Worm (Caenorhabditis elegans) whole organism, L1 larva: Measurements from ENCODE around the gene C06A6.7.
A peak's percentile ranks its signal among the peaks of the same experiment; 100 is the strongest.

ENCODE experiments used
- C04F5.9 ChIP-seq: sonication (generic microtip); optimal IDR thresholded peaks from 2 replicates; lab custom pipeline; 2016; ENCODE audit warnings: missing genetic modification characterization, missing compliant biosample characterization
- C34B4.2 ChIP-seq: sonication (generic microtip); optimal IDR thresholded peaks from 2 replicates; lab custom pipeline; 2017; ENCODE audit warnings: mild to moderate bottlenecking, missing genetic modification characterization, missing compliant biosample characterization
- aha-1 ChIP-seq: fragments of 150-350 bp; optimal IDR thresholded peaks from 2 replicates; lab custom pipeline; 2014; ENCODE audit warnings: missing biosample characterization, missing genetic modification characterization
- alr-1 ChIP-seq: fragments of 200-800 bp; sonication (Bioruptor generic); optimal IDR thresholded peaks from 2 replicates; lab custom pipeline; 2018; ENCODE audit warnings: borderline replicate concordance, mild to moderate bottlenecking, missing genetic modification characterization, missing compliant biosample characterization
- ama-1 ChIP-seq: fragments of 150-350 bp; optimal IDR thresholded peaks from 2 replicates; lab custom pipeline; 2014
- blmp-1 ChIP-seq: fragments of 150-350 bp; optimal IDR thresholded peaks from 2 replicates; lab custom pipeline; 2014; ENCODE audit warnings: missing biosample characterization, missing genetic modification characterization
- ceh-63 ChIP-seq: fragments of 200-800 bp; sonication (Bioruptor generic); optimal IDR thresholded peaks from 2 replicates; lab custom pipeline; 2018; ENCODE audit warnings: mild to moderate bottlenecking, missing genetic modification characterization, missing compliant biosample characterization
- ceh-8 ChIP-seq: fragments of 200-800 bp; sonication (Bioruptor generic); optimal IDR thresholded peaks from 2 replicates; lab custom pipeline; 2018; ENCODE audit warnings: mild to moderate bottlenecking, missing genetic modification characterization, moderate library complexity, missing compliant biosample characterization
- ceh-90 ChIP-seq: sonication (generic microtip); optimal IDR thresholded peaks from 2 replicates; lab custom pipeline; 2016; ENCODE audit warnings: missing genetic modification characterization, missing compliant biosample characterization
- dpl-1 ChIP-seq, 3 experiments: fragments of 150-350 bp in 2 of 3; sonication (generic microtip) in 1 of 3; optimal IDR thresholded peaks; 2 replicates each; lab custom pipeline; 2014 to 2017; ENCODE audit warnings: missing biosample characterization in 3 of 3, missing genetic modification characterization in 3 of 3, missing genetic modification reagents in 3 of 3
- dsc-1 ChIP-seq: sonication (generic microtip); optimal IDR thresholded peaks from 2 replicates; lab custom pipeline; 2016; ENCODE audit warnings: mild to moderate bottlenecking, missing genetic modification characterization, missing compliant biosample characterization
- efl-1 ChIP-seq, 4 experiments: fragments of 150-350 bp; optimal IDR thresholded peaks in 3 of 4; peaks in 1 of 4; 1 replicate in 1 of 4; 2 replicates in 3 of 4; lab custom pipeline; 2014; ENCODE audit warnings: missing biosample characterization in 2 of 4, missing genetic modification characterization in 2 of 4, missing genetic modification reagents in 2 of 4
- egl-13 ChIP-seq: sonication (generic microtip); optimal IDR thresholded peaks from 2 replicates; lab custom pipeline; 2016; ENCODE audit warnings: missing genotype, missing genetic modification reagents, missing genetic modification characterization, missing compliant biosample characterization
- elt-3 ChIP-seq, 6 experiments: fragments of 150-350 bp in 1 of 6; sonication (generic microtip); optimal IDR thresholded peaks; 2 replicates each; lab custom pipeline; 2017 to 2018; ENCODE audit warnings: missing biosample characterization in 6 of 6, missing genetic modification characterization in 6 of 6, inconsistent platforms in 1 of 6
- ets-5 ChIP-seq: fragments of 200-800 bp; sonication (Bioruptor generic); IDR thresholded peaks from 2 replicates; pipeline ENCODE4 v1.3.6; 2022; ENCODE audit warnings: missing genetic modification characterization, missing compliant biosample characterization
- fkh-10 ChIP-seq: sonication (generic microtip); optimal IDR thresholded peaks from 2 replicates; lab custom pipeline; 2017; ENCODE audit warnings: missing biosample characterization, missing genetic modification reagents, missing genetic modification characterization
- fkh-4 ChIP-seq: sonication (generic microtip); optimal IDR thresholded peaks from 2 replicates; lab custom pipeline; 2016; ENCODE audit warnings: missing compliant biosample characterization, missing genetic modification characterization, borderline replicate concordance
- fkh-8 ChIP-seq: sonication (generic microtip); optimal IDR thresholded peaks from 2 replicates; lab custom pipeline; 2016; ENCODE audit warnings: mild to moderate bottlenecking, missing genetic modification characterization, missing compliant biosample characterization
- fos-1 ChIP-seq: fragments of 150-350 bp; optimal IDR thresholded peaks from 2 replicates; lab custom pipeline; 2014; ENCODE audit warnings: missing biosample characterization, missing genetic modification characterization
- grh-1 ChIP-seq: fragments of 200-800 bp; sonication (Bioruptor generic); IDR thresholded peaks from 2 replicates; pipeline ENCODE4 v1.3.6; 2022; ENCODE audit warnings: missing genetic modification reagents, missing genetic modification characterization, missing compliant biosample characterization
- hlh-17 ChIP-seq: fragments of 200-800 bp; sonication (Bioruptor generic); optimal IDR thresholded peaks from 2 replicates; lab custom pipeline; 2018; ENCODE audit warnings: missing genetic modification characterization, mild to moderate bottlenecking, missing compliant biosample characterization, moderate library complexity, borderline replicate concordance
- hlh-4 ChIP-seq: sonication (generic microtip); optimal IDR thresholded peaks from 2 replicates; lab custom pipeline; 2016; ENCODE audit warnings: mild to moderate bottlenecking, missing genetic modification characterization, missing compliant biosample characterization
- isw-1 ChIP-seq: fragments of 200-800 bp; sonication (Bioruptor generic); IDR thresholded peaks from 2 replicates; pipeline ENCODE4 v1.3.6; 2022; ENCODE audit warnings: missing genetic modification characterization, missing compliant biosample characterization
- lin-13 ChIP-seq: fragments of 150-350 bp; optimal IDR thresholded peaks from 2 replicates; lab custom pipeline; 2014; ENCODE audit warnings: missing biosample characterization, missing genetic modification reagents, missing genetic modification characterization
- lin-14 ChIP-seq: fragments of 200-800 bp; sonication (Bioruptor generic); optimal IDR thresholded peaks from 2 replicates; lab custom pipeline; 2018; ENCODE audit warnings: mild to moderate bottlenecking, missing genetic modification characterization, moderate library complexity, missing compliant biosample characterization
- lin-39 ChIP-seq: fragments of 150-350 bp; optimal IDR thresholded peaks from 2 replicates; lab custom pipeline; 2014; ENCODE audit warnings: missing biosample characterization, missing genetic modification reagents, missing genetic modification characterization
- lir-3 ChIP-seq: sonication (generic microtip); optimal IDR thresholded peaks from 2 replicates; lab custom pipeline; 2016; ENCODE audit warnings: mild to moderate bottlenecking, missing genetic modification characterization, moderate library complexity, missing compliant biosample characterization; ENCODE audit not compliant: poor library complexity
- lsy-2 ChIP-seq, 2 experiments: fragments of 150-350 bp; optimal IDR thresholded peaks; 2 replicates each; lab custom pipeline; 2014; ENCODE audit warnings: missing biosample characterization in 2 of 2, missing genetic modification characterization in 2 of 2
- mab-9 ChIP-seq: fragments of 200-800 bp; sonication (Bioruptor generic); IDR thresholded peaks from 2 replicates; pipeline ENCODE4 v1.3.6; 2022; ENCODE audit warnings: missing genetic modification reagents, missing genetic modification characterization, missing compliant biosample characterization
- mef-2 ChIP-seq: fragments of 150-350 bp; optimal IDR thresholded peaks from 2 replicates; lab custom pipeline; 2014; ENCODE audit warnings: missing biosample characterization, missing genetic modification characterization
- nhr-19 ChIP-seq: fragments of 200-800 bp; sonication (Bioruptor generic); conservative IDR thresholded peaks from 2 replicates; pipeline ENCODE4 v1.3.6; 2022; ENCODE audit warnings: missing genetic modification characterization, missing compliant biosample characterization
- nhr-237 ChIP-seq: fragments of 150-350 bp; optimal IDR thresholded peaks from 2 replicates; lab custom pipeline; 2014; ENCODE audit warnings: missing biosample characterization, missing genetic modification characterization
- nhr-47 ChIP-seq: sonication (generic microtip); optimal IDR thresholded peaks from 2 replicates; lab custom pipeline; 2016; ENCODE audit warnings: mild to moderate bottlenecking, missing genetic modification characterization, moderate library complexity, missing compliant biosample characterization
- nhr-71 ChIP-seq: sonication (generic microtip); optimal IDR thresholded peaks from 2 replicates; lab custom pipeline; 2016; ENCODE audit warnings: mild to moderate bottlenecking, missing genetic modification characterization, moderate library complexity, missing compliant biosample characterization
- nhr-84 ChIP-seq: sonication (generic microtip); optimal IDR thresholded peaks from 2 replicates; lab custom pipeline; 2017; ENCODE audit warnings: missing biosample characterization, missing genetic modification characterization
- pag-3 ChIP-seq: sonication (generic microtip); optimal IDR thresholded peaks from 2 replicates; lab custom pipeline; 2017; ENCODE audit warnings: missing genetic modification characterization, mild to moderate bottlenecking, missing compliant biosample characterization, antibody characterized with exemption, borderline replicate concordance; ENCODE audit not compliant: insufficient read depth
- pqm-1 ChIP-seq: sonication (generic microtip); optimal IDR thresholded peaks from 3 replicates; lab custom pipeline; 2017; ENCODE audit warnings: missing biosample characterization, missing genetic modification characterization
- rnt-1 ChIP-seq: sonication (generic microtip); optimal IDR thresholded peaks from 2 replicates; lab custom pipeline; 2016; ENCODE audit warnings: mild to moderate bottlenecking, missing genetic modification characterization, moderate library complexity, missing compliant biosample characterization
- snu-23 ChIP-seq: sonication (generic microtip); optimal IDR thresholded peaks from 2 replicates; lab custom pipeline; 2016; ENCODE audit warnings: missing genetic modification characterization, missing compliant biosample characterization
- sox-4 ChIP-seq: sonication (generic microtip); optimal IDR thresholded peaks from 2 replicates; lab custom pipeline; 2016; ENCODE audit warnings: missing genetic modification characterization, missing compliant biosample characterization
- sptf-1 ChIP-seq: fragments of 150-350 bp; optimal IDR thresholded peaks from 2 replicates; lab custom pipeline; 2014; ENCODE audit warnings: missing biosample characterization, missing genetic modification characterization
- sup-37 ChIP-seq: fragments of 200-800 bp; sonication (Bioruptor generic); optimal IDR thresholded peaks from 2 replicates; lab custom pipeline; 2018; ENCODE audit warnings: mild to moderate bottlenecking, missing genetic modification characterization, missing compliant biosample characterization
- swsn-7 ChIP-seq: sonication (generic microtip); optimal IDR thresholded peaks from 2 replicates; lab custom pipeline; 2016; ENCODE audit warnings: missing genetic modification characterization, missing compliant biosample characterization
- tbx-2 ChIP-seq: sonication (generic microtip); optimal IDR thresholded peaks from 2 replicates; lab custom pipeline; 2016; ENCODE audit warnings: missing genetic modification characterization, missing compliant biosample characterization
- unc-30 ChIP-seq: sonication (generic microtip); optimal IDR thresholded peaks from 2 replicates; lab custom pipeline; 2017; ENCODE audit warnings: missing biosample characterization, missing genetic modification characterization
- unc-62 ChIP-seq: fragments of 150-350 bp; optimal IDR thresholded peaks from 2 replicates; lab custom pipeline; 2014; ENCODE audit warnings: missing biosample characterization, missing genetic modification reagents, missing genetic modification characterization
- unc-86 ChIP-seq: sonication (generic microtip); optimal IDR thresholded peaks from 2 replicates; lab custom pipeline; 2016; ENCODE audit warnings: missing genetic modification characterization, missing compliant biosample characterization
- unc-98 ChIP-seq: fragments of 200-800 bp; sonication (Bioruptor generic); IDR thresholded peaks from 2 replicates; pipeline ENCODE4 v1.3.6; 2022; ENCODE audit warnings: missing genetic modification characterization, missing compliant biosample characterization
- vab-15 ChIP-seq: sonication (generic microtip); optimal IDR thresholded peaks from 2 replicates; lab custom pipeline; 2017; ENCODE audit warnings: missing genotype, mild to moderate bottlenecking, missing genetic modification characterization, missing compliant biosample characterization
- ztf-11 ChIP-seq, 2 experiments: sonication (generic microtip); optimal IDR thresholded peaks; 2 replicates each; lab custom pipeline; 2016 to 2017; ENCODE audit warnings: missing genetic modification characterization in 2 of 2, missing biosample characterization in 1 of 2, missing compliant biosample characterization in 1 of 2
- ztf-4 ChIP-seq: fragments of 150-350 bp; optimal IDR thresholded peaks from 2 replicates; lab custom pipeline; 2014; ENCODE audit warnings: missing biosample characterization, missing genetic modification characterization

C06A6.7 gene

DNA sequence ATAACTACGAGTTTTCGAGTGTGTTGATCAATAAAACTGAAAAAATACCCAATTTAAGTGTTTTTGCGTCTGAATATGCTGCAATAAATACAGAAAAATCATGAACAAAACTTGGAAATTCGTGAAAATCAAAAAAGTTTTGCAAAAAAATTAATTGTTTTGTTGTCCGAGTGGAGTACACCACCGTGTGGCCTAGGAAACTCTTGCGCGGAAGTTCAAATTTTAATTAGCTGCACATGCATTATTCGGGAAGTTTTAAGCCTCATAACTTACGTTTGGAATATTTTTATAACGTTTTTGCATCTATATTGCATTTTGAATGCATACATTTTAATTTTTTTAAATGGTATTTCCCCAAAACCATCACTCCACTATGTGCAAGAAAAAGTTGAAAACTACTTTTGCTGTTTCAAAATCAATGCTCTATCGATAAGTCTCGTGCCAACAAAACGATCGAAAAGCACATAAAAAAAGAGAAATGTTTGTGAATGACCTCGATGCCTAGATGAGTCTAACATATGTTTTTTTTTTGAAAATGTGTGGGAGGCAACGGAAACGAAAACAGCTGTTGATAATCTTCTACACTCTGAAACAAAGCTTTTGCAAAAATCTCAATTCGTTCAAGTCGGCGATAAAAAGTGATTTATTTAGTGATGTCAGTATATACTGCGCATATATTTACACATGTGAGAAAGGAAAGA lies 21.8 kb downstream of the C06A6.7 start (continued):
- no peak for TF ChIP-seq unc-30 (tag; lab: Kevin White, UChicago)
- peak; percentile 68 for TF ChIP-seq nhr-47 (tag; lab: Kevin White, UChicago)
- no peak for TF ChIP-seq sup-37 (GFP tag; lab: Kevin White, UChicago)
- no peak for TF ChIP-seq pqm-1 (tag; lab: Kevin White, UChicago)
- peak; percentile 73 for TF ChIP-seq grh-1 (GFP tag; lab: Robert Waterston, UW)
- TF ChIP-seq mef-2 (tag; lab: Kevin White, UChicago), result no peak
- TF ChIP-seq dsc-1, result peak; percentile 66
- peak in 1 of 6 experiments; percentile 2 for TF ChIP-seq elt-3 (tag; optimal IDR thresholded peaks at IDR 0.05; lab: Kevin White, UChicago)
- no peak for TF ChIP-seq hlh-4
- peak; percentile 56 for TF ChIP-seq nhr-71
- TF ChIP-seq rnt-1 (tag; lab: Kevin White, UChicago), result peak; percentile 86
- peak; percentile 10 to 53 for TF ChIP-seq lsy-2 (tag; optimal IDR thresholded peaks at IDR 0.05; lab: Kevin White, UChicago)
- TF ChIP-seq unc-98 (GFP tag; lab: Robert Waterston, UW), result no peak
- no peak for TF ChIP-seq aha-1 (tag; lab: Kevin White, UChicago)
- TF ChIP-seq alr-1 (tag; lab: Kevin White, UChicago), result no peak
- peak; percentile 53 to 89 for TF ChIP-seq efl-1 (optimal IDR thresholded peaks at IDR 0.05; lab: Kevin White, UChicago)
- TF ChIP-seq efl-1 (GFP tag; optimal IDR thresholded peaks at IDR 0.05 in 1 of 2; lab: Kevin White, UChicago), result peak; percentile 87 to 99
- TF ChIP-seq vab-15 (tag; lab: Kevin White, UChicago), result no peak
- TF ChIP-seq lin-14 (GFP tag; lab: Kevin White, UChicago), result peak; percentile 54
- peak; percentile 40 for TF ChIP-seq C04F5.9 (tag; lab: Kevin White, UChicago)
- peak; percentile 35 for TF ChIP-seq egl-13 (tag; lab: Kevin White, UChicago)
- peak; percentile 5; the same call in 1 of the 2 replicates for TF ChIP-seq isw-1 (GFP tag; lab: Robert Waterston, UW)
- peak; percentile 51 for TF ChIP-seq tbx-2 (tag; lab: Kevin White, UChicago)
- TF ChIP-seq lir-3 (tag; lab: Kevin White, UChicago), result peak; percentile 73
- peak in 1 of 2 experiments; percentile 71 for TF ChIP-seq ztf-11 (tag; optimal IDR thresholded peaks at IDR 0.05; lab: Kevin White, UChicago)
- no peak for TF ChIP-seq fkh-10 (GFP tag; lab: Kevin White, UChicago)
- TF ChIP-seq ceh-63 (GFP tag; lab: Kevin White, UChicago), result no peak
- TF ChIP-seq snu-23 (GFP tag; lab: Kevin White, UChicago), result peak; percentile 44
- TF ChIP-seq sox-4, result peak; percentile 64
- peak; percentile 76 to 88 (median 86) for TF ChIP-seq dpl-1 (GFP tag; optimal IDR thresholded peaks at IDR 0.05; lab: Kevin White, UChicago)
- no peak for TF ChIP-seq pag-3
- peak; percentile 53 for TF ChIP-seq swsn-7
- no peak for TF ChIP-seq ztf-4 (tag; lab: Kevin White, UChicago)
- no peak for TF ChIP-seq fkh-8 (tag; lab: Kevin White, UChicago)
- TF ChIP-seq lin-13, result no peak
- TF ChIP-seq ceh-8 (GFP tag; lab: Kevin White, UChicago), result no peak
- no peak for TF ChIP-seq C34B4.2 (tag; lab: Kevin White, UChicago)
- TF ChIP-seq mab-9 (GFP tag; lab: Robert Waterston, UW), result no peak; the same call in 1 of the 2 replicates
- TF ChIP-seq unc-86, result no peak
- TF ChIP-seq fkh-4, result peak; percentile 60
- TF ChIP-seq lin-39 (tag; lab: Kevin White, UChicago), result no peak
- no peak for TF ChIP-seq nhr-84 (tag; lab: Kevin White, UChicago)
- no peak for TF ChIP-seq sptf-1 (tag; lab: Kevin White, UChicago)
- TF ChIP-seq nhr-19, result peak; percentile 44
- TF ChIP-seq ets-5 (GFP tag; lab: Robert Waterston, UW), result no peak
- TF ChIP-seq fos-1 (tag; lab: Kevin White, UChicago), result no peak
- TF ChIP-seq ceh-90 (tag; lab: Kevin White, UChicago), result peak; percentile 82
- TF ChIP-seq nhr-237 (tag; lab: Kevin White, UChicago), result no peak
- no peak for TF ChIP-seq hlh-17
- peak; percentile 28 for TF ChIP-seq blmp-1 (tag; lab: Kevin White, UChicago)
- no peak for TF ChIP-seq ama-1 (lab: Kevin White, UChicago)
- TF ChIP-seq unc-62, result no peak
